Worm (Caenorhabditis elegans) whole organism, L2 larva: ENCODE results near the gene C08B6.14.

Source experiments
- aly-2 ChIP-seq: fragments of 150-350 bp; optimal IDR thresholded peaks from 2 replicates; lab custom pipeline; 2014; ENCODE audit warnings: missing biosample characterization, missing genetic modification characterization
- dmd-4 ChIP-seq: sonication (generic microtip); optimal IDR thresholded peaks from 2 replicates; lab custom pipeline; 2017; ENCODE audit warnings: missing biosample characterization, missing genetic modification characterization
- nhr-12 ChIP-seq: fragments of 150-350 bp; optimal IDR thresholded peaks from 2 replicates; lab custom pipeline; 2014; ENCODE audit warnings: missing biosample characterization, missing genetic modification characterization
- ztf-11 ChIP-seq: sonication (generic microtip); optimal IDR thresholded peaks from 2 replicates; lab custom pipeline; 2017; ENCODE audit warnings: missing biosample characterization, missing genetic modification characterization

DNA sequence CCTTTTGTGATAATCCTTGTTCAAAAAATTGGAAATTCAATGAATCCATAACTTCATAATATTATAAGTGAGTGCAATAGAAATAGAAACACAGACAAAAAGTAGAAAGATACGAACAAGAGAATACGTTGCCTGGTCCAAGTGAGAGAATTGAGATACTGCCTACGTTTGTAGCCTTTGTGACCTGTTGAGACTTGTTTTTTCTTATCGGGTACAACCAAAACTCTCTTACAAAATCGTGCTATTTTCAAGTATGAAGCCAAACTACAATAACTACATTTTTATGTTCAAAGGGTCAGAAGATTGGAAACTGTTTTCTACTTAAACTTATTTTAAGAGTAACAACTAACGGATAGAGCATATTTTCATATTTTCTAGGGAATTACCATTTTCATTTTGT is 20.2 kb downstream of the C08B6.14 start, which contains the start of gene nhr-205:
- TF ChIP-seq ztf-11 (no peak), nhr-12 (tag; lab: Kevin White, UChicago) (no peak), aly-2 (tag; lab: Kevin White, UChicago) (no peak), dmd-4 (tag; lab: Kevin White, UChicago) (no peak)
